Worm (Caenorhabditis elegans): ENCODE results near the gene cup-5.
"Not testable (repeated sequence)": the region's sequence is repeated elsewhere in the genome, so short reads cannot be mapped to it uniquely, and the experiment has no call there.

DNA sequence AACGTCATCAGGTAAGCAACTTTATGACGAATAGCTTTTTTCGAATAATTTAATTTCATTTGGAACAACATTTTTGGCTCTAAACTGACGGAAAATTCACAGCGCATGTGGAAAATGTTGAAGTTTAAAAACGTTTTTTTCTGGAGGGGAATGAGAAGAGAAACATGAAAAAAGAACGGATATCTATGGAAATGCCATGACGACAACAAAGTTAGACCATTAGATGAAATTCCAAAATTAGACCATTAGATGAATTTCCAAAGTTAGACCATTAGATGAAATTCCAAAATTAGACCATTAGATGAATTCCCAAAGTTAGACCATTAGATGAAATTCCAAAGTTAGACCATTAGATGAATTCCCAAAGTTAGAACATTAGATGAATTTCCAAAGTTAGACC, 10.5 kb downstream of the cup-5 start, which contains the start of gene Y80D4G.2:
- not testable (repeated sequence) for TF ChIP-seq ztf-11 (tag; optimal IDR thresholded peaks at IDR 0.05); bed-3 (GFP tag; optimal IDR thresholded peaks at IDR 0.05)
